Worm (Caenorhabditis elegans) whole organism, L3 larva: ENCODE data around the gene attf-5.

Experiments used
- R02D3.7 ChIP-seq: fragments of 150-350 bp; optimal IDR thresholded peaks from 2 replicates; lab custom pipeline; 2014; ENCODE audit warnings: missing biosample characterization, missing genetic modification characterization
- ZK546.5 ChIP-seq: sonication (generic microtip); optimal IDR thresholded peaks from 2 replicates; lab custom pipeline; 2017; ENCODE audit warnings: missing biosample characterization, missing genetic modification characterization
- aly-2 ChIP-seq: fragments of 150-350 bp; optimal IDR thresholded peaks from 2 replicates; lab custom pipeline; 2014; ENCODE audit warnings: missing biosample characterization, missing genetic modification characterization
- ama-1 ChIP-seq: fragments of 150-350 bp; optimal IDR thresholded peaks from 2 replicates; lab custom pipeline; 2018
- ceh-16 ChIP-seq: sonication (generic microtip); optimal IDR thresholded peaks from 2 replicates; lab custom pipeline; 2017; ENCODE audit warnings: missing biosample characterization, missing genetic modification characterization
- ceh-28 ChIP-seq: fragments of 150-350 bp; optimal IDR thresholded peaks from 2 replicates; lab custom pipeline; 2014; ENCODE audit warnings: missing biosample characterization, missing genetic modification reagents, missing genetic modification characterization
- ceh-82 ChIP-seq: fragments of 150-350 bp; optimal IDR thresholded peaks from 2 replicates; lab custom pipeline; 2014; ENCODE audit warnings: missing biosample characterization, missing genetic modification characterization
- ceh-9 ChIP-seq: sonication (generic microtip); optimal IDR thresholded peaks from 2 replicates; lab custom pipeline; 2018; ENCODE audit warnings: missing biosample characterization, missing genetic modification characterization
- daf-12 ChIP-seq: fragments of 150-350 bp; optimal IDR thresholded peaks from 2 replicates; lab custom pipeline; 2014; ENCODE audit warnings: missing biosample characterization, missing genetic modification reagents, missing genetic modification characterization
- egl-27 ChIP-seq: sonication (generic microtip); optimal IDR thresholded peaks from 4 replicates; lab custom pipeline; 2017; ENCODE audit warnings: missing biosample characterization, missing genetic modification reagents, missing genetic modification characterization
- egl-5 ChIP-seq: fragments of 150-350 bp; optimal IDR thresholded peaks from 2 replicates; lab custom pipeline; 2017; ENCODE audit warnings: missing biosample characterization, missing genetic modification reagents, missing genetic modification characterization, inconsistent platforms
- elt-1 ChIP-seq: fragments of 150-350 bp; optimal IDR thresholded peaks from 2 replicates; lab custom pipeline; 2014; ENCODE audit warnings: missing biosample characterization, missing genetic modification characterization
- elt-2 ChIP-seq: sonication (generic microtip); optimal IDR thresholded peaks from 2 replicates; lab custom pipeline; 2016; ENCODE audit warnings: missing genetic modification reagents, mild to moderate bottlenecking, missing genetic modification characterization, missing compliant biosample characterization
- elt-3 ChIP-seq, 3 experiments: fragments of 150-350 bp in 1 of 3; sonication (generic microtip) in 2 of 3; optimal IDR thresholded peaks; 2 replicates in 2 of 3; 4 replicates in 1 of 3; lab custom pipeline; 2014 to 2017; ENCODE audit warnings: missing biosample characterization in 3 of 3, missing genetic modification characterization in 3 of 3
- eor-1 ChIP-seq, 2 experiments: fragments of 150-350 bp; optimal IDR thresholded peaks; 2 replicates each; lab custom pipeline; 2014 to 2018; ENCODE audit warnings: missing biosample characterization in 2 of 2, missing genetic modification characterization in 2 of 2
- fkh-10 ChIP-seq: sonication (generic microtip); optimal IDR thresholded peaks from 2 replicates; lab custom pipeline; 2017; ENCODE audit warnings: missing biosample characterization, missing genetic modification reagents, missing genetic modification characterization
- fkh-2 ChIP-seq: fragments of 150-350 bp; optimal IDR thresholded peaks from 2 replicates; lab custom pipeline; 2014; ENCODE audit warnings: missing biosample characterization, missing genetic modification reagents, missing genetic modification characterization
- fos-1 ChIP-seq: fragments of 150-350 bp; optimal IDR thresholded peaks from 2 replicates; lab custom pipeline; 2014; ENCODE audit warnings: missing biosample characterization, missing genetic modification characterization
- hmg-11 ChIP-seq: sonication (generic microtip); optimal IDR thresholded peaks from 2 replicates; lab custom pipeline; 2016; ENCODE audit warnings: missing genetic modification characterization, missing compliant biosample characterization
- jun-1 ChIP-seq: fragments of 150-350 bp; optimal IDR thresholded peaks from 2 replicates; lab custom pipeline; 2014; ENCODE audit warnings: missing biosample characterization, missing genetic modification reagents, missing genetic modification characterization
- lin-15B ChIP-seq: fragments of 150-350 bp; optimal IDR thresholded peaks from 2 replicates; lab custom pipeline; 2014; ENCODE audit warnings: missing biosample characterization, missing genetic modification characterization
- lin-39 ChIP-seq: fragments of 150-350 bp; optimal IDR thresholded peaks from 2 replicates; lab custom pipeline; 2018; ENCODE audit warnings: missing biosample characterization, missing genetic modification reagents, missing genetic modification characterization
- lsy-12 ChIP-seq: sonication (generic microtip); optimal IDR thresholded peaks from 2 replicates; lab custom pipeline; 2016; ENCODE audit warnings: mild to moderate bottlenecking, missing genetic modification characterization, missing compliant biosample characterization
- mdl-1 ChIP-seq: fragments of 150-350 bp; optimal IDR thresholded peaks from 2 replicates; lab custom pipeline; 2014; ENCODE audit warnings: missing biosample characterization, missing genetic modification characterization
- mml-1 ChIP-seq: fragments of 150-350 bp; sonication (generic microtip); optimal IDR thresholded peaks from 3 replicates; lab custom pipeline; 2014; ENCODE audit warnings: missing biosample characterization, missing genetic modification characterization
- nfya-1 ChIP-seq: sonication (generic microtip); optimal IDR thresholded peaks from 2 replicates; lab custom pipeline; 2017; ENCODE audit warnings: missing genetic modification characterization, mild to moderate bottlenecking, missing compliant biosample characterization, antibody characterized with exemption, moderate library complexity; ENCODE audit not compliant: insufficient read depth
- nhr-11 ChIP-seq: fragments of 150-350 bp; optimal IDR thresholded peaks from 2 replicates; lab custom pipeline; 2014; ENCODE audit warnings: missing biosample characterization, missing genetic modification characterization
- nhr-12 ChIP-seq: fragments of 150-350 bp; optimal IDR thresholded peaks from 2 replicates; lab custom pipeline; 2014; ENCODE audit warnings: missing biosample characterization, missing genetic modification characterization
- nhr-23 ChIP-seq: fragments of 150-350 bp; optimal IDR thresholded peaks from 2 replicates; lab custom pipeline; 2014; ENCODE audit warnings: missing biosample characterization, missing genetic modification reagents, missing genetic modification characterization
- nhr-237 ChIP-seq: fragments of 150-350 bp; optimal IDR thresholded peaks from 2 replicates; lab custom pipeline; 2014; ENCODE audit warnings: missing biosample characterization, missing genetic modification characterization
- nhr-25 ChIP-seq: sonication (generic microtip); optimal IDR thresholded peaks from 2 replicates; lab custom pipeline; 2017; ENCODE audit warnings: missing biosample characterization, missing genetic modification characterization
- nhr-28 ChIP-seq: fragments of 150-350 bp; optimal IDR thresholded peaks from 2 replicates; lab custom pipeline; 2014; ENCODE audit warnings: missing biosample characterization, missing genetic modification characterization
- nhr-43 ChIP-seq: sonication (generic microtip); optimal IDR thresholded peaks from 2 replicates; lab custom pipeline; 2016; ENCODE audit warnings: mild to moderate bottlenecking, missing genetic modification characterization, missing compliant biosample characterization; ENCODE audit not compliant: poor library complexity, severe bottlenecking
- nhr-67 ChIP-seq: fragments of 150-350 bp; optimal IDR thresholded peaks from 2 replicates; lab custom pipeline; 2014; ENCODE audit warnings: missing biosample characterization, missing genetic modification characterization
- nhr-76 ChIP-seq: fragments of 150-350 bp; sonication (generic microtip); optimal IDR thresholded peaks from 5 replicates; lab custom pipeline; 2014; ENCODE audit warnings: missing biosample characterization, missing genetic modification characterization
- nhr-77 ChIP-seq: fragments of 150-350 bp; optimal IDR thresholded peaks from 2 replicates; lab custom pipeline; 2014; ENCODE audit warnings: missing biosample characterization, missing genetic modification characterization
- pha-4 ChIP-seq: fragments of 150-350 bp; optimal IDR thresholded peaks from 2 replicates; lab custom pipeline; 2014; ENCODE audit warnings: missing biosample characterization, missing genetic modification reagents, missing genetic modification characterization
- pqm-1 ChIP-seq: fragments of 150-350 bp; optimal IDR thresholded peaks from 2 replicates; lab custom pipeline; 2017; ENCODE audit warnings: missing biosample characterization, missing genetic modification characterization, inconsistent platforms
- sea-2 ChIP-seq: fragments of 150-350 bp; sonication (generic microtip); optimal IDR thresholded peaks from 4 replicates; lab custom pipeline; 2014; ENCODE audit warnings: missing biosample characterization, missing genetic modification reagents, missing genetic modification characterization
- skn-1 ChIP-seq: fragments of 150-350 bp; optimal IDR thresholded peaks from 2 replicates; lab custom pipeline; 2014; ENCODE audit warnings: missing biosample characterization, missing genetic modification characterization
- snpc-4 ChIP-seq: fragments of 150-350 bp; optimal IDR thresholded peaks from 2 replicates; lab custom pipeline; 2014; ENCODE audit warnings: missing biosample characterization, missing genetic modification characterization
- tbx-2 ChIP-seq: sonication (generic microtip); optimal IDR thresholded peaks from 2 replicates; lab custom pipeline; 2016; ENCODE audit warnings: mild to moderate bottlenecking, missing genetic modification characterization, missing compliant biosample characterization
- unc-39 ChIP-seq: sonication (generic microtip); optimal IDR thresholded peaks from 4 replicates; lab custom pipeline; 2017; ENCODE audit warnings: missing biosample characterization, missing genetic modification characterization
- unc-62 ChIP-seq: fragments of 150-350 bp; sonication (generic microtip); optimal IDR thresholded peaks from 4 replicates; lab custom pipeline; 2014; ENCODE audit warnings: missing biosample characterization, missing genetic modification reagents, missing genetic modification characterization
- zag-1 ChIP-seq: fragments of 150-350 bp; optimal IDR thresholded peaks from 2 replicates; lab custom pipeline; 2014; ENCODE audit warnings: missing biosample characterization, missing genetic modification characterization
- ztf-11 ChIP-seq: fragments of 150-350 bp; optimal IDR thresholded peaks from 2 replicates; lab custom pipeline; 2014; ENCODE audit warnings: missing biosample characterization, missing genetic modification characterization
- ztf-4 ChIP-seq: fragments of 150-350 bp; optimal IDR thresholded peaks from 2 replicates; lab custom pipeline; 2014; ENCODE audit warnings: missing biosample characterization, missing genetic modification characterization

The attf-5 gene

ce11 chrX:763452-763851 is 24.7 kb upstream of the attf-5 start, which contains the start of gene dyf-11:
TSS of gene dyf-11 (plus strand) at chrX:763752.
- TF ChIP-seq ceh-82 (tag; lab: Kevin White, UChicago) (no peak), pha-4 (tag; lab: Kevin White, UChicago) (no peak), ZK546.5 (tag; lab: Kevin White, UChicago) (no peak), egl-5 (no peak), nhr-67 (tag; lab: Kevin White, UChicago) (no peak), elt-2 (tag; lab: Kevin White, UChicago) (no peak), mml-1 (tag; lab: Kevin White, UChicago) (no peak), nfya-1 (tag; lab: Kevin White, UChicago) (no peak), hmg-11 (tag; lab: Kevin White, UChicago) (no peak), jun-1 (tag; lab: Kevin White, UChicago) (no peak), sea-2 (GFP tag; lab: Kevin White, UChicago) (no peak), pqm-1 (tag; lab: Kevin White, UChicago) (no peak), tbx-2 (no peak), mdl-1 (tag; lab: Kevin White, UChicago) (no peak), nhr-28 (tag; lab: Kevin White, UChicago) (no peak), egl-27 (tag; lab: Kevin White, UChicago) (no peak), ztf-11 (tag; lab: Kevin White, UChicago) (no peak), elt-3 (tag; optimal IDR thresholded peaks at IDR 0.05; lab: Kevin White, UChicago) (no peak), nhr-43 (no peak)

DNA sequence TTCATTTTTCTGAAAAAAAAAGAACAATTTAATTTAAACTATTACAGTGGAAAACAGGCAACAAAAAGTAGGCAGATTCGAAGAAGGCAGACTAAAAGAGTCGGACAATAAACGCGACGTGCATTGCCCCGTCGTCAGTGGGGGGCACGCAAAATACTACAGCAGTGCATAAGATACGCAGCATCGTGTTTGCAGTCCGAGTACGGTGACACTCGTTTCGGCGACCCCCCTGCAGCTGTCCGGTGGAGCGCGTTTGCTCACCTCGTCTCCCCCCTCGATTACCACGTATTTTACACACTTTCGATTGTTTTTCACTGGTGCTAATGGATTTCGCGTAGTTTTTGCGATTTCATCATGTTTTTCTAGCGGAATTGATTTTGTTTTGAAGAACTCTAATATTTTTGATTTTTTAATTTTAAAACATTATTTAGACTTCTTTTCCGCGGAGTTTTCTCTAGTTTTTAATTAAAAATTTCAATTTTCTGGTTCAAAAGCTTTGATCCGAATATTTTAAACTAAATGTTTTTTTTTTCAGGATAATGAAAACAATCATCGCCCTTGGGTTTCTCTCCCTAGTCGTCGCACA is 20.0 kb upstream of the attf-5 start, which contains the start of the genes trap-2 and ile-2:
trap-2 (minus strand) TSS at position 9 of the 586 bp plus-strand sequence.
ile-2 (plus strand) TSS at position 536 of the 586 bp plus-strand sequence.
- TF ChIP-seq nhr-25 (peak; percentile 98), nhr-237 (no peak), ceh-82 (tag; lab: Kevin White, UChicago) (no peak), nhr-43 (peak; percentile 89), pha-4 (tag; lab: Kevin White, UChicago) (peak; percentile 95), nhr-76 (tag; lab: Kevin White, UChicago) (no peak), nhr-28 (tag; lab: Kevin White, UChicago) (no peak), lsy-12 (tag; lab: Kevin White, UChicago) (peak; percentile 85), ceh-28 (tag; lab: Kevin White, UChicago) (peak; percentile 75), fkh-2 (tag; lab: Kevin White, UChicago) (peak; percentile 16), egl-5 (peak; percentile 90), lin-39 (tag; lab: Kevin White, UChicago) (peak; percentile 99), lin-15B (tag; lab: Kevin White, UChicago) (peak; percentile 96), unc-62 (GFP tag; lab: Kevin White, UChicago) (peak; percentile 71), snpc-4 (tag; lab: Kevin White, UChicago) (peak; percentile 91), ztf-4 (peak; percentile 22), mdl-1 (tag; lab: Kevin White, UChicago) (no peak), nhr-23 (tag; lab: Kevin White, UChicago) (peak; percentile 94), fkh-10 (GFP tag; lab: Kevin White, UChicago) (no peak), skn-1 (tag; lab: Kevin White, UChicago) (peak; percentile 88), zag-1 (tag; lab: Kevin White, UChicago) (no peak), mml-1 (tag; lab: Kevin White, UChicago) (no peak), daf-12 (tag; lab: Kevin White, UChicago) (no peak), nfya-1 (tag; lab: Kevin White, UChicago) (peak; percentile 98), hmg-11 (tag; lab: Kevin White, UChicago) (peak; percentile 99), eor-1 (tag; optimal IDR thresholded peaks at IDR 0.05; lab: Kevin White, UChicago) (no peak), nhr-11 (no peak), elt-2 (tag; lab: Kevin White, UChicago) (peak; percentile 90), ceh-16 (no peak), sea-2 (GFP tag; lab: Kevin White, UChicago) (no peak), ama-1 (peak; percentile 20), fos-1 (tag; lab: Kevin White, UChicago) (peak; percentile 84), unc-39 (tag; lab: Kevin White, UChicago) (no peak), pqm-1 (tag; lab: Kevin White, UChicago) (peak; percentile 64), ztf-11 (tag; lab: Kevin White, UChicago) (no peak), elt-3 (tag; optimal IDR thresholded peaks at IDR 0.05; lab: Kevin White, UChicago) (peak in 2 of 3 experiments; percentile 66 to 74), aly-2 (tag; lab: Kevin White, UChicago) (no peak), nhr-67 (tag; lab: Kevin White, UChicago) (no peak), nhr-77 (tag; lab: Kevin White, UChicago) (peak; percentile 33), ceh-9 (no peak), tbx-2 (peak; percentile 68), R02D3.7 (tag; lab: Kevin White, UChicago) (peak; percentile 65), egl-27 (tag; lab: Kevin White, UChicago) (peak; percentile 52), elt-1 (tag; lab: Kevin White, UChicago) (peak; percentile 55), nhr-12 (no peak), jun-1 (tag; lab: Kevin White, UChicago) (peak; percentile 89), ZK546.5 (tag; lab: Kevin White, UChicago) (peak; percentile 53)
